Worm (Caenorhabditis elegans): ENCODE measurements around the gene C07A9.5.

C07A9.5 gene

DNA sequence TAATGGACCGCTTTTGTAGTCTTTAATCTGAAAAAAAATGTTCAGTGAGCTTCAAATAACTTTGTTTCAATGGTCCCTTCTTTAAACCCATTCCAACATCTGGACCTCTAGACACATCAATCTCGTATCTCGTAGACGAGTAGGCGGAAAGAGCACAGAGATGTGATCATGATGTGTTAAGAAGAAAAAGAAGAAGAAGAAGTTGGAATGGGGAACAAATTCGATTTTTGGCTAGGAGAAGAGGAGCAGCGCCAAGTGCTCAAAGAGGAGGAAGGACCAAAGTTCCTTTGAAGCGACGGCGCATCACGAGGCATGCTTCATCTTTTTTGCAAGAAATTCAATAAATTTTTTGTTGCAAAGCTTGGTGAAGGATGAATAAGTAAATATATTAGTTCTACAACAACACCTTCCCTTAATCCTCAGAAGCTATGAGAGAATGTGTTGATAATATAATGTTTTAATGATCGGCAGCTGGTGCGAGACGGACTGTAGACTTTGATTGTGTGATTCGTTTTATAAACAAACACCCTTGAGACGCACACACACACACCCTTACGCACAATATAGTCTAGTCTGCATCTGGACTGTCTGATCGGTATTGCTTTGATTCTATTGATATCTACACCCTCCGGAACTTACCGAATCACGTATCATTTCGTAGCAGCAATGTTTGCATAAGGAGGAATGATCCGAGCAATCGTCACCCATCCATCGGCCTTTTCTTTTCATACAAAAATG lies 18.0 kb downstream of the C07A9.5 start (continued):
- no peak for TF ChIP-seq lin-39 (tag; optimal IDR thresholded peaks at IDR 0.05)
- no peak for TF ChIP-seq unc-30 (tag; optimal IDR thresholded peaks at IDR 0.05)
- TF ChIP-seq nhr-20 (tag; optimal IDR thresholded peaks at IDR 0.05) = peak; percentile 49
- no peak for TF ChIP-seq lin-35 (GFP tag; optimal IDR thresholded peaks at IDR 0.05)
- no peak for TF ChIP-seq nhr-28 (tag; optimal IDR thresholded peaks at IDR 0.05)
- no peak for TF ChIP-seq mef-2 (tag; optimal IDR thresholded peaks at IDR 0.05)
- TF ChIP-seq sptf-1 (tag; optimal IDR thresholded peaks at IDR 0.05) = no peak
- TF ChIP-seq nhr-84 (tag; optimal IDR thresholded peaks at IDR 0.05) = no peak
- TF ChIP-seq alr-1 (tag; optimal IDR thresholded peaks at IDR 0.05; ENCODE audit: borderline replicate concordance) = no peak
- peak in 1 of 6 experiments; percentile 10 for TF ChIP-seq elt-3 (tag; optimal IDR thresholded peaks at IDR 0.05)
- peak; percentile 56 for TF ChIP-seq dsc-1 (tag; optimal IDR thresholded peaks at IDR 0.05)
- TF ChIP-seq fos-1 (tag; optimal IDR thresholded peaks at IDR 0.05) = no peak
- TF ChIP-seq tlp-1 (tag; optimal IDR thresholded peaks at IDR 0.05) = no peak
- peak; percentile 48; the same call in 1 of the 2 replicates for TF ChIP-seq nhr-19 (GFP tag; conservative IDR thresholded peaks at IDR 0.05)
- TF ChIP-seq hlh-17 (GFP tag; optimal IDR thresholded peaks at IDR 0.05; ENCODE audit: borderline replicate concordance) = no peak
- no peak for TF ChIP-seq nhr-237 (tag; optimal IDR thresholded peaks at IDR 0.05)
- no peak for TF ChIP-seq efl-3 (GFP tag; optimal IDR thresholded peaks at IDR 0.05)
- no peak for TF ChIP-seq lin-15B (tag; optimal IDR thresholded peaks at IDR 0.05)
- TF ChIP-seq nhr-85 (tag) = no peak
- TF ChIP-seq snu-23 (GFP tag; optimal IDR thresholded peaks at IDR 0.05) = no peak
- TF ChIP-seq mep-1 (tag; optimal IDR thresholded peaks at IDR 0.05) = no peak
- TF ChIP-seq ces-1 (GFP tag; optimal IDR thresholded peaks at IDR 0.05) = peak; percentile 20
- no peak for TF ChIP-seq C34B4.2 (tag; optimal IDR thresholded peaks at IDR 0.05)
- TF ChIP-seq nhr-11 (tag; optimal IDR thresholded peaks at IDR 0.05) = no peak
- no peak for TF ChIP-seq jun-1 (tag; optimal IDR thresholded peaks at IDR 0.05)
- TF ChIP-seq blmp-1 (tag; optimal IDR thresholded peaks at IDR 0.05) = no peak
- no peak for TF ChIP-seq Y116A8C.19 (tag; optimal IDR thresholded peaks at IDR 0.05; ENCODE audit: borderline replicate concordance)
- TF ChIP-seq zag-1 (tag; optimal IDR thresholded peaks at IDR 0.05) = no peak
- no peak for TF ChIP-seq ceh-63 (GFP tag; optimal IDR thresholded peaks at IDR 0.05)
- TF ChIP-seq aly-2 (tag; optimal IDR thresholded peaks at IDR 0.05) = no peak
- TF ChIP-seq nhr-76 (tag; optimal IDR thresholded peaks at IDR 0.05) = no peak
- peak; percentile 68 for TF ChIP-seq nhr-71 (tag; optimal IDR thresholded peaks at IDR 0.05)

DNA sequence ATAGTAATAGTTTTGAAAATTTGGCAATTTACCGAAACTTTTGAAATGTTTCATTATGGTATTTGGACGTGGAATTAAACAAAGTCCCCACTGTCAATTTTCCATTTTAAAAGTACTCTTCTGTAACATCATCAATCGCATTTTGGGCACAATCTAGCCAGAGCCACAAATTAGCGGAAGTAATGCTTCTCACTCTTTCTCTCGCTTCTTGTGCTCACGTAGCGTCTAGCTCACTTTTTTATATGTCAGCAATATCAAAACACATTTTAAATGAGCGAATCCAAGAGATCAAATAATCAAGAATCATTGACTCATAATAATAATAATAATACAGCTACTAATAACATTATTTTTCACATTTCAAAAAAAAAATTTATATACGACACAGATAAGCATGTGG lies 18.7 kb downstream of the C07A9.5 start:
- TF ChIP-seq nhr-71 (tag; optimal IDR thresholded peaks at IDR 0.05) (peak; percentile 51), elt-2 (tag; optimal IDR thresholded peaks at IDR 0.05) (no peak), jun-1 (tag; optimal IDR thresholded peaks at IDR 0.05) (peak; percentile 6), aly-2 (tag; optimal IDR thresholded peaks at IDR 0.05) (no peak), egl-13 (tag; optimal IDR thresholded peaks at IDR 0.05) (peak; percentile 15), mdl-1 (tag; optimal IDR thresholded peaks at IDR 0.05) (no peak), mep-1 (tag; optimal IDR thresholded peaks at IDR 0.05) (no peak), fkh-8 (tag; optimal IDR thresholded peaks at IDR 0.05) (peak; percentile 72), ceh-8 (GFP tag; optimal IDR thresholded peaks at IDR 0.05) (peak; percentile 12), dsc-1 (tag; optimal IDR thresholded peaks at IDR 0.05) (no peak), lin-14 (GFP tag; optimal IDR thresholded peaks at IDR 0.05) (peak; percentile 4), hlh-17 (GFP tag; optimal IDR thresholded peaks at IDR 0.05; ENCODE audit: borderline replicate concordance) (no peak), nhr-47 (tag; optimal IDR thresholded peaks at IDR 0.05) (no peak), lin-39 (tag; optimal IDR thresholded peaks at IDR 0.05) (no peak), unc-30 (tag; optimal IDR thresholded peaks at IDR 0.05) (no peak)

Measured in whole organism, L1 larva.